Fruit fly (Drosophila melanogaster): Measurements from ENCODE around the gene GC1.

- TF ChIP-seq CG8478 (optimal IDR thresholded peaks at IDR 0.05) (no peak), CTCF (optimal IDR thresholded peaks at IDR 0.05) (no peak)
Observed at dm6 chr3R:11947959-11948358, 19.5 kb upstream of the GC1 start.

All from S2 (cell line).